Fruit fly (Drosophila melanogaster): ENCODE results near the gene Ir85a.

DNA sequence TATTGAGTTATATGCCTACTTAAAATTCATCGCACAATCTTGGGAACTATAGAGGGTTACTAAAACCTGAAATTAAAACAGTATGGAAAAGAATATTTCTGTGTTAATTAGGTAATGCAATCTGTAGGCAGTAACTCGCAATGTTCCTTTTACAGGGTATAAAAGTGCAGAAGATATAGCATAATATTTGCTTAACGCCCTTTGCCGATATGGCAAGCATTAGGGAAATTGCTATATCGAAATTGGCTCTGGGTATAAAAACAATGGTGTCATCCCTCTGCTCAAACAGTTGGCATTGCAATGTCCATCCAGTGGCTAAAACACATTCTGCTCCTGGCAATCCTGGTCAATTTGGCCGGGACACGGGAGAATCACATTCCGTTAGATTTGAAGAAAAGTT, at the start of gene Ir85a:
- TF ChIP-seq Awh (GFP tag; IDR thresholded peaks at IDR 0.05) (no peak), C15 (GFP tag; IDR thresholded peaks at IDR 0.05) (no peak), danr (GFP tag; IDR thresholded peaks at IDR 0.05) (no peak), CG8281 (tag; optimal IDR thresholded peaks at IDR 0.05) (no peak), CG13775 (GFP tag; optimal IDR thresholded peaks at IDR 0.05) (no peak), CG15514 (GFP tag; optimal IDR thresholded peaks at IDR 0.05) (no peak), CG12659 (GFP tag; optimal IDR thresholded peaks at IDR 0.05) (no peak), Ssrp (tag; optimal IDR thresholded peaks at IDR 0.05) (no peak), CG7963 (GFP tag; IDR thresholded peaks at IDR 0.05; ENCODE audit: partially characterized antibody) (no peak)

All from whole organism, embryonic.